Fruit fly (Drosophila melanogaster) whole organism, pupa: ENCODE measurements around the gene Ugt36F1.

ENCODE experiments used
- CG14655 ChIP-seq: fragments of 200-800 bp; sonication (Bioruptor generic); optimal IDR thresholded peaks from 3 replicates; lab custom pipeline; 2017; ENCODE audit warnings: mild to moderate bottlenecking, missing biosample characterization, missing genetic modification reagents, missing genetic modification characterization
- CG34367 ChIP-seq: fragments of 200-800 bp; sonication (Bioruptor generic); optimal IDR thresholded peaks from 2 replicates; lab custom pipeline; 2018; ENCODE audit warnings: missing biosample characterization, mild to moderate bottlenecking, missing genetic modification characterization
- CG8301 ChIP-seq: fragments of 200-800 bp; sonication (Bioruptor generic); optimal IDR thresholded peaks from 2 replicates; lab custom pipeline; 2018; ENCODE audit warnings: missing biosample characterization, mild to moderate bottlenecking, missing genetic modification characterization
- D1 ChIP-seq: fragments of 200-800 bp; sonication (Bioruptor generic); optimal IDR thresholded peaks from 2 replicates; lab custom pipeline; 2018; ENCODE audit warnings: missing biosample characterization, mild to moderate bottlenecking, missing genetic modification characterization, moderate library complexity
- gl ChIP-seq: fragments of 200-800 bp; sonication (Bioruptor generic); optimal IDR thresholded peaks from 2 replicates; lab custom pipeline; 2018; ENCODE audit warnings: missing biosample characterization, mild to moderate bottlenecking, missing genetic modification characterization

DNA sequence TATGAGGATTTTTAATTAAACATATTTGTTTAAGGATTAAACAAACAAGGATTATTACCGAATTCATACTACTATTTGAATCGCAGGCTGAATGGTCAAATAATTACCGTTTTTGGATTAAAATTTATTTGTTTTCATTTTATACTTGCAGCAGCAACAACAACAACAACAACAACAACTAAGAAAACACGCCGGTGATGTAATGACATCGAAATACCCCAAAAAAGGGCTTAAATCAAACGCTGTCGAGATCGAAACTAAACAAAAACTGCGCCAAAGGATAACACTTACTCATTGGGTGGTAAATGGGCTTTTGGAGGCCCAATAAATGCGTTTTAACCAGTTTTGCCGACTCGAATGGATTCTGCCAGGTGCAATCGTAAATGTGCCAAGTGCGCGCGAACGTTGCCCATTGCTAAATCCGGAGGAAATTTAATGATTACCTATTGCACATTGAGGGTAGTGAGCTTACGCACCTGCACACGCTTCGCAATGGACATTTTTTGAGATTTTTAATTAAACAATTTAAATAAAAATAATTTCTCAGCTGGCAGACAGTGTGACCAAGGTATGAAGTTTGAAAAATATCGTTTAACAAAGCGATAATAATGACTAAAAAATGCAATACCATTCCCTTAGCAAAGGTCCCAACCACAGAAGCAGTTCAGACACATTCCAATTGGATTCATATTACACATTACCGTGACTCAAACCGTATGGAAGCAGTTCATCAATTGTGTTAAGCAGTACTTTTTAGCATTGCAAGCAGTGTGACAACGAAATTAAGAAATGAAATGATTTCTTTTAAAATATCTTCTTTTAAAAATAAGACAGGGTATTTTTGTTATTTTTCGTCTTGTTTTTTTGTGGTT lies 39.8 kb downstream of the Ugt36F1 start, which contains the start of the genes CG10602 and mRpL13:
- no peak for TF ChIP-seq CG8301 (tag; lab: Kevin White, UChicago)
- peak; percentile 90 for TF ChIP-seq D1
- TF ChIP-seq CG14655 (GFP tag; lab: Kevin White, UChicago) = no peak
- no peak for TF ChIP-seq CG34367 (tag; lab: Kevin White, UChicago)
- no peak for TF ChIP-seq gl (tag; lab: Kevin White, UChicago)
